Fruit fly (Drosophila melanogaster) whole organism, prepupa: Measurements from ENCODE around the gene Shawn.

ENCODE experiments used
- Blimp-1 ChIP-seq: fragments of 200-800 bp; sonication (Bioruptor generic); optimal IDR thresholded peaks from 3 replicates; lab custom pipeline; 2017; ENCODE audit warnings: missing biosample characterization, missing genetic modification characterization, mild to moderate bottlenecking, moderate library complexity, missing genetic modification reagents
- CG6792 ChIP-seq: fragments of 200-800 bp; sonication (Bioruptor generic); optimal IDR thresholded peaks from 3 replicates; lab custom pipeline; 2016; ENCODE audit warnings: missing biosample characterization, missing genetic modification characterization

- TF ChIP-seq Blimp-1 (GFP tag; lab: Kevin White, UChicago): no peak
- TF ChIP-seq CG6792 (GFP tag; lab: Kevin White, UChicago): no peak
These were observed 4.8 kb upstream of the Shawn start for dm6 chrX:19606558-19606957.
